Worm (Caenorhabditis elegans): ENCODE data around the gene T23F6.5.

DNA sequence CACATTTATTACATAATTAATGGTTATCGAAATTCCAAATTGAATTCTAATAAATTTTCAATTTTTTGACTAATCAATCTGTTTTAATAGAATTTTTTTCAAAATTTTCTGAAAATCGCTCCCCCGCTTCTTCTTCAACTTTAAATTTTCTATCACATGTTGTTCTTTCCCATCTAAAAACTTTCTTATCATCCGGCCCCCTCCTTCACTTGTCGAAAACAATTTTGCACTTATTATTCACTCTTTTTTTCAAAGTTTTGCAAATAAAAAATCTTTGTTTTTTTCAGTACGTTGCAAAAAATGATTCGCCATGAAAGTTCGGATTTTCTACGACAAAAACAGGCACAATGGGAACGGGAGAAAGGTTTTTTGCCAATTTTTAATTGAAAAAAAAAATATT lies 53.0 kb downstream of the T23F6.5 start, which contains the start of gene T23B5.3:
- TF ChIP-seq ama-1 (optimal IDR thresholded peaks at IDR 0.05) (no peak), unc-62 (GFP tag; optimal IDR thresholded peaks at IDR 0.05 in 1 of 2) (no peak), unc-62 (tag; optimal IDR thresholded peaks at IDR 0.05) (no peak)
